Fruit fly (Drosophila melanogaster) whole organism, prepupa: ENCODE data around the gene CG11454.

ENCODE experiments used
- CG31627 ChIP-seq: fragments of 200-800 bp; sonication (Bioruptor generic); optimal IDR thresholded peaks from 3 replicates; lab custom pipeline; 2016; ENCODE audit warnings: missing biosample characterization, missing genetic modification characterization
- CG3919 ChIP-seq: fragments of 200-800 bp; sonication (Bioruptor generic); optimal IDR thresholded peaks from 3 replicates; lab custom pipeline; 2016; ENCODE audit warnings: missing biosample characterization, missing genetic modification characterization
- CG4318 ChIP-seq: fragments of 200-800 bp; sonication (Bioruptor generic); optimal IDR thresholded peaks from 3 replicates; lab custom pipeline; 2017; ENCODE audit warnings: missing biosample characterization, mild to moderate bottlenecking, missing genetic modification characterization
- Gug ChIP-seq: fragments of 200-800 bp; sonication (Bioruptor generic); IDR thresholded peaks from 2 replicates; pipeline ENCODE4 v1.3.6; 2022; ENCODE audit warnings: missing biosample characterization, missing genetic modification characterization
- Hr39 ChIP-seq: fragments of 200-800 bp; sonication (Bioruptor generic); optimal IDR thresholded peaks from 2 replicates; lab custom pipeline; 2016; ENCODE audit warnings: missing biosample characterization, missing genetic modification characterization
- Sox102F ChIP-seq: fragments of 200-800 bp; sonication (Bioruptor generic); optimal IDR thresholded peaks from 2 replicates; lab custom pipeline; 2016; ENCODE audit warnings: missing biosample characterization, mild to moderate bottlenecking, missing genetic modification characterization
- Sox15 ChIP-seq: fragments of 200-800 bp; sonication (Bioruptor generic); optimal IDR thresholded peaks from 3 replicates; lab custom pipeline; 2016; ENCODE audit warnings: missing biosample characterization, missing genetic modification characterization
- achi ChIP-seq: fragments of 200-800 bp; sonication (Bioruptor generic); optimal IDR thresholded peaks from 3 replicates; lab custom pipeline; 2016; ENCODE audit warnings: missing biosample characterization, missing genetic modification characterization
- acj6 ChIP-seq: fragments of 200-800 bp; sonication (Bioruptor generic); optimal IDR thresholded peaks from 3 replicates; lab custom pipeline; 2016; ENCODE audit warnings: missing biosample characterization, missing genetic modification characterization
- eg ChIP-seq: fragments of 200-800 bp; sonication (Bioruptor generic); IDR thresholded peaks from 3 replicates; pipeline ENCODE4 v1.3.6; 2022; ENCODE audit warnings: missing biosample characterization, missing genetic modification characterization
- lz ChIP-seq: fragments of 200-800 bp; sonication (Bioruptor generic); optimal IDR thresholded peaks from 3 replicates; lab custom pipeline; 2016; ENCODE audit warnings: missing biosample characterization, missing genetic modification characterization

DNA sequence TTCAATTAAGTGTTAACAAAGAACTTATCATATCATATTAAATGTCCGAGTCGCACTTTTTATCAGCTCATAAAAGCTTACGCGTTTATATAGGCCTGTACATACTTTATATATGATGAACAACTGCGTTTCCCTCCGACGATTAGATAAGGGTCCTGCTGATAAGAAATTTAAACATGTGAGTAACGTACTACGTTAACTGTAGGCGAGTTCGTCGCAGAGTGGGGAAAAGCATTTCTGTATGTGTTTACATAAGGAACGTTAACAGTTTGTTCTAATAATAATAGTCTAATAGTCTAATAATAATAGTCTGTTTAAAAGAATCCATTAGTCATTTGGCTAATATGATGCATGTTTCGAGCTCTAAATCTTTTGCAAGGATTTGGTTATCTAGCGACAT is 27.3 kb downstream of the CG11454 start:
- TF ChIP-seq acj6 (GFP tag; lab: Kevin White, UChicago) (no peak), achi (GFP tag; lab: Kevin White, UChicago) (no peak), CG3919 (GFP tag; lab: Kevin White, UChicago) (no peak), Sox102F (no peak), Hr39 (GFP tag; lab: Kevin White, UChicago) (no peak), Gug (GFP tag; lab: Robert Waterston, UW) (no peak), eg (GFP tag; lab: Robert Waterston, UW) (no peak), CG4318 (no peak), lz (GFP tag; lab: Kevin White, UChicago) (no peak), CG31627 (GFP tag; lab: Kevin White, UChicago) (no peak), Sox15 (no peak)
